Worm (Caenorhabditis elegans) whole organism, L4/young adult: Measurements from ENCODE around the gene W04G3.11.

Source experiments
- W03F9.2 ChIP-seq: fragments of 150-350 bp; optimal IDR thresholded peaks from 2 replicates; lab custom pipeline; 2014; ENCODE audit warnings: missing biosample characterization, missing genetic modification characterization
- dao-5 ChIP-seq: sonication (generic microtip); optimal IDR thresholded peaks from 2 replicates; lab custom pipeline; 2016; ENCODE audit warnings: missing genotype, missing genetic modification characterization, moderate library complexity, missing compliant biosample characterization
- him-1 ChIP-seq: sonication (generic microtip); optimal IDR thresholded peaks from 2 replicates; lab custom pipeline; 2016; ENCODE audit warnings: missing genotype, missing genetic modification reagents, missing genetic modification characterization, missing compliant biosample characterization

DNA sequence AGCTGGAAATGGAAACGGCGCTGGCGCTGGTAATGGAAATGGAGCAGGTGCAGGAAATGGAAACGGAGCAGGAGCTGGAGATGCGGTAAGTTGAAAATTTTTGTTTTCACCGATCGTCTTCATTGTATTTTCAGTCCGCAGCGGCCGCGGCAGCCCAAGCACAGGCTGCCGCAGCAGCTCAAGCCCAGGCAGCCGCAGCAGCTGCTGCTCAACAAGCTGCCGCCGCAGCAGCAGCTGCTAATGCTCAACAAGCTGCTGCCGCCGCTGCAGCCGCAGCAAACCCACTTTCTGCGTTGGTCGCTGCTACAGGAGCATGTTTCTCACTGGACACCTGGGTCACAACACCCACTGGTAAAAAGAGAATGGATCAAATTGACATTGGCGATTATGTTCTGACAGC is 25.4 kb downstream of the W04G3.11 start:
- TF ChIP-seq dao-5 (tag; lab: Kevin White, UChicago) (no peak), W03F9.2 (no peak), him-1 (tag; lab: Kevin White, UChicago) (no peak)
